Worm (Caenorhabditis elegans) whole organism, midembryonic: ENCODE measurements around the gene F09C8.1.

Experiments
- T22C8.4 ChIP-seq: fragments of 200-800 bp; sonication (Bioruptor generic); IDR thresholded peaks from 2 replicates; pipeline ENCODE4 v1.3.6; 2022; ENCODE audit warnings: missing genetic modification characterization, missing compliant biosample characterization
- cog-1 ChIP-seq: sonication (generic microtip); optimal IDR thresholded peaks from 2 replicates; lab custom pipeline; 2016; ENCODE audit warnings: missing genetic modification characterization, missing compliant biosample characterization
- flt-1 ChIP-seq: fragments of 200-800 bp; sonication (Bioruptor generic); IDR thresholded peaks from 2 replicates; pipeline ENCODE4 v1.3.6; 2022; ENCODE audit warnings: missing genetic modification characterization, missing compliant biosample characterization
- klf-2 ChIP-seq: fragments of 200-800 bp; sonication (Bioruptor generic); conservative IDR thresholded peaks from 2 replicates; pipeline ENCODE4 v1.3.6; 2022; ENCODE audit warnings: missing genetic modification reagents, missing genetic modification characterization, missing compliant biosample characterization
- med-1 ChIP-seq: sonication (generic microtip); optimal IDR thresholded peaks from 2 replicates; lab custom pipeline; 2017; ENCODE audit warnings: missing genetic modification characterization, mild to moderate bottlenecking, missing compliant biosample characterization, antibody characterized with exemption, missing genetic modification reagents; ENCODE audit not compliant: insufficient read depth
- ref-1 ChIP-seq: fragments of 200-800 bp; sonication (Bioruptor generic); conservative IDR thresholded peaks from 2 replicates; pipeline ENCODE4 v1.3.6; 2022; ENCODE audit warnings: missing genetic modification reagents, missing genetic modification characterization, missing compliant biosample characterization
- tab-1 ChIP-seq: fragments of 200-800 bp; sonication (Bioruptor generic); IDR thresholded peaks from 2 replicates; pipeline ENCODE4 v1.3.6; 2022; ENCODE audit warnings: missing genetic modification characterization, missing compliant biosample characterization
- ztf-29 ChIP-seq: fragments of 200-800 bp; sonication (Bioruptor generic); IDR thresholded peaks from 2 replicates; pipeline ENCODE4 v1.3.6; 2022; ENCODE audit warnings: missing genetic modification reagents, missing genetic modification characterization, missing compliant biosample characterization

ce11 chrX:16202229-16202628 is 38.9 kb upstream of the F09C8.1 start:
- TF ChIP-seq cog-1 (tag; lab: Kevin White, UChicago) (no peak), med-1 (GFP tag; lab: Kevin White, UChicago) (no peak), flt-1 (GFP tag; lab: Robert Waterston, UW) (no peak), ref-1 (no peak), T22C8.4 (GFP tag; lab: Robert Waterston, UW) (no peak), ztf-29 (GFP tag; lab: Robert Waterston, UW) (no peak), klf-2 (GFP tag; lab: Robert Waterston, UW) (no peak), tab-1 (GFP tag; lab: Robert Waterston, UW) (no peak)
